Fruit fly (Drosophila melanogaster): ENCODE data around the gene CG15812.
A peak's percentile ranks its signal among the peaks of the same experiment; 100 is the strongest.

Gene CG15812

DNA sequence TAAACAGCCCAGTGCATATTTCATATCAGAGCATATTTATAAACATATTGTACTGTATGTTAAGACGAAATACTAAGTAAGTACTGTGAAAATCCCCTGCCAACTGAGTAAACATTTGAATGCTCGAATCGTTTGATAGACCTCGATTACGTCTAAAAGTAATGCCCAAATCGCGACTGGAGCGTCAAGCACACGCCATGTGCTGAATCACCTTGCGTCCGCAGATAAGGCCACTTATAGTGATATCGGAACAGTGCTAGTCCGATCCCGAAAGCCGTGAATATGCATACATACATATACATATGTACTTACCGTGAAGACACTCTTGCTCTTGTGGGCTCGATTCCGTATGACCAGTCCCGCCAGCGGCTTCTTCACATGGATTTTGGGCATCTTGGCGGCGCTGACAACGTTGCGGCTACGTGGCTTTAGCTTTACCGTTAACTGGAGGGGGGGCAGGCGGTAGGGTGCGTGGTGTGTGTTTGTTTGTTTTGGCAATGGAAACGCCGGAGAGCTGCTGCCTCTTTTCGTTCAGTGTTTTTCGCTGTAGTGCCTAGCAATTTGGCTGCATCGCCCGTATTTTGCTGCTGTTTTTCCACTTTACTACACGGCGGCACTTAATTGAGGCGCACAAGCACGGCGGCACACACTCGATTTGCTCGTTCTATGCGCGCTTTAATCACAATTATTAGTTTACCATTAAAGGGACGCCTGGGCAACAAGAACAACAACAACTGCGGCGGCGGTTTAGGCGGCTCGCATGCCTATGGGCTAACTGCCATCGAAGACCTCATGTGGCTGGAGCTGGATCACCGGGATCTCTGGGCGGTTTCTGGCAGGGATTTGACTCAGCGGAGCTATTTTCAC, 17.0 kb upstream of the CG15812 start:
- TF ChIP-seq CG34224 (GFP tag; IDR thresholded peaks at IDR 0.05; ENCODE audit: partially characterized antibody) (peak; percentile 38; the same call in 1 of the 3 replicates), grn (GFP tag; optimal IDR thresholded peaks at IDR 0.05) (peak; percentile 34), crol (GFP tag; IDR thresholded peaks at IDR 0.05) (peak; percentile 47; the same call in 1 of the 2 replicates), CG9609 (GFP tag; optimal IDR thresholded peaks at IDR 0.05) (no peak), ab (GFP tag; optimal IDR thresholded peaks at IDR 0.05) (no peak), chm (GFP tag; IDR thresholded peaks at IDR 0.05) (0 out of 2 replicates have a peak, but pooled peaks have one; percentile 14), Lim3 (GFP tag; IDR thresholded peaks at IDR 0.05) (no peak), HmgZ (tag; optimal IDR thresholded peaks at IDR 0.05) (peak; percentile 5), Rx (GFP tag; IDR thresholded peaks at IDR 0.05) (0 out of 2 replicates have a peak, but pooled peaks have one; percentile 14), CG13894 (tag; optimal IDR thresholded peaks at IDR 0.05) (peak; percentile 19), CG3995 (GFP tag; optimal IDR thresholded peaks at IDR 0.05) (peak; percentile 79), CG4360 (GFP tag; IDR thresholded peaks at IDR 0.05) (peak; percentile 72), CG17385 (GFP tag; optimal IDR thresholded peaks at IDR 0.05) (no peak), CG10543 (GFP tag; optimal IDR thresholded peaks at IDR 0.05) (peak; percentile 55), Fer2 (tag; optimal IDR thresholded peaks at IDR 0.05) (no peak), CG4282 (GFP tag; optimal IDR thresholded peaks at IDR 0.05) (no peak), Aef1 (GFP tag; IDR thresholded peaks at IDR 0.05) (no peak), CG18599 (GFP tag; optimal IDR thresholded peaks at IDR 0.05) (peak; percentile 1), zf30C (GFP tag; optimal IDR thresholded peaks at IDR 0.05) (peak; percentile 62), CG17186 (GFP tag; optimal IDR thresholded peaks at IDR 0.05) (no peak), CG12769 (tag; optimal IDR thresholded peaks at IDR 0.05) (peak; percentile 30), p53 (GFP tag; optimal IDR thresholded peaks at IDR 0.05) (no peak), CG6683 (GFP tag; optimal IDR thresholded peaks at IDR 0.05) (no peak), mirr (GFP tag; optimal IDR thresholded peaks at IDR 0.05) (peak; percentile 49), Med (GFP tag) (peak; percentile 74), exex (tag; optimal IDR thresholded peaks at IDR 0.05) (peak; percentile 64), Dll (GFP tag; IDR thresholded peaks at IDR 0.05; ENCODE audit: partially characterized antibody) (no peak), Hr39 (optimal IDR thresholded peaks at IDR 0.05) (no peak), CG9215 (GFP tag; IDR thresholded peaks at IDR 0.05) (no peak), Deaf1 (tag; optimal IDR thresholded peaks at IDR 0.05) (no peak), Xbp1 (GFP tag; optimal IDR thresholded peaks at IDR 0.05) (peak; percentile 57), ci (GFP tag; IDR thresholded peaks at IDR 0.05) (peak; percentile 9; the same call in 1 of the 3 replicates), mld (GFP tag; IDR thresholded peaks at IDR 0.05; ENCODE audit: partially characterized antibody) (no peak), CG32767 (GFP tag; IDR thresholded peaks at IDR 0.05) (no peak), knrl (GFP tag; IDR thresholded peaks at IDR 0.05; ENCODE audit: partially characterized antibody) (no peak), Hmr (GFP tag; optimal IDR thresholded peaks at IDR 0.05) (peak; percentile 16), lab (GFP tag; optimal IDR thresholded peaks at IDR 0.05) (peak; percentile 8), TFAM (GFP tag; optimal IDR thresholded peaks at IDR 0.05) (no peak), NK7.1 (GFP tag; optimal IDR thresholded peaks at IDR 0.05) (no peak), CG5953 (GFP tag; IDR thresholded peaks at IDR 0.05) (no peak), sug (tag; optimal IDR thresholded peaks at IDR 0.05) (peak; percentile 57), CG14441 (GFP tag; IDR thresholded peaks at IDR 0.05) (0 out of 2 replicates have a peak, but pooled peaks have one; percentile 12), chinmo (GFP tag; IDR thresholded peaks at IDR 0.05; ENCODE audit: partially characterized antibody) (0 out of 4 replicates have a peak, but pooled peaks have one; percentile 58), ftz-f1 (GFP tag; optimal IDR thresholded peaks at IDR 0.05) (peak; percentile 3), BtbVII (GFP tag; optimal IDR thresholded peaks at IDR 0.05) (peak; percentile 11), HLH4C (GFP tag; IDR thresholded peaks at IDR 0.05; ENCODE audit: partially characterized antibody) (0 out of 3 replicates have a peak, but pooled peaks have one; percentile 16), hbn (GFP tag; IDR thresholded peaks at IDR 0.05; ENCODE audit: partially characterized antibody) (0 out of 2 replicates have a peak, but pooled peaks have one; percentile 13), Kr (GFP tag; optimal IDR thresholded peaks at IDR 0.05) (no peak)
